Worm (Caenorhabditis elegans) whole organism, L1 larva: Measurements from ENCODE around the gene ZK637.14.

Experiments
- C04F5.9 ChIP-seq: sonication (generic microtip); optimal IDR thresholded peaks from 2 replicates; lab custom pipeline; 2016; ENCODE audit warnings: missing genetic modification characterization, missing compliant biosample characterization
- C16A3.4 ChIP-seq: fragments of 150-350 bp; optimal IDR thresholded peaks from 2 replicates; lab custom pipeline; 2014; ENCODE audit warnings: missing biosample characterization, missing genetic modification characterization
- F16B12.6 ChIP-seq: fragments of 150-350 bp; optimal IDR thresholded peaks from 2 replicates; lab custom pipeline; 2014; ENCODE audit warnings: missing biosample characterization, missing genetic modification characterization
- ceh-88 ChIP-seq: fragments of 200-800 bp; sonication (Bioruptor generic); IDR thresholded peaks from 2 replicates; pipeline ENCODE4 v1.3.6; 2022; ENCODE audit warnings: missing genetic modification characterization, missing compliant biosample characterization
- ceh-90 ChIP-seq: sonication (generic microtip); optimal IDR thresholded peaks from 2 replicates; lab custom pipeline; 2016; ENCODE audit warnings: missing genetic modification characterization, missing compliant biosample characterization
- ces-1 ChIP-seq: fragments of 150-350 bp; optimal IDR thresholded peaks from 2 replicates; lab custom pipeline; 2014; ENCODE audit warnings: missing biosample characterization, missing genetic modification reagents, missing genetic modification characterization
- dpl-1 ChIP-seq, 3 experiments: fragments of 150-350 bp in 2 of 3; sonication (generic microtip) in 1 of 3; optimal IDR thresholded peaks; 2 replicates each; lab custom pipeline; 2014 to 2017; ENCODE audit warnings: missing biosample characterization in 3 of 3, missing genetic modification characterization in 3 of 3, missing genetic modification reagents in 3 of 3
- efl-3 ChIP-seq: fragments of 200-800 bp; sonication (Bioruptor generic); optimal IDR thresholded peaks from 2 replicates; lab custom pipeline; 2018; ENCODE audit warnings: mild to moderate bottlenecking, missing genetic modification characterization, missing compliant biosample characterization
- egl-13 ChIP-seq: sonication (generic microtip); optimal IDR thresholded peaks from 2 replicates; lab custom pipeline; 2016; ENCODE audit warnings: missing genotype, missing genetic modification reagents, missing genetic modification characterization, missing compliant biosample characterization
- egl-27 ChIP-seq, 2 experiments: fragments of 150-350 bp in 1 of 2; sonication (generic microtip); optimal IDR thresholded peaks; 3 replicates each; lab custom pipeline; 2017 to 2018; ENCODE audit warnings: missing biosample characterization in 2 of 2, missing genetic modification characterization in 2 of 2, missing genetic modification reagents in 2 of 2
- elt-2 ChIP-seq: sonication (generic microtip); optimal IDR thresholded peaks from 2 replicates; lab custom pipeline; 2016; ENCODE audit warnings: missing genetic modification characterization, mild to moderate bottlenecking, inconsistent platforms, missing compliant biosample characterization, missing genetic modification reagents
- elt-3 ChIP-seq, 6 experiments: fragments of 150-350 bp in 1 of 6; sonication (generic microtip); optimal IDR thresholded peaks; 2 replicates each; lab custom pipeline; 2017 to 2018; ENCODE audit warnings: missing biosample characterization in 6 of 6, missing genetic modification characterization in 6 of 6, inconsistent platforms in 1 of 6
- fkh-8 ChIP-seq: sonication (generic microtip); optimal IDR thresholded peaks from 2 replicates; lab custom pipeline; 2016; ENCODE audit warnings: mild to moderate bottlenecking, missing genetic modification characterization, missing compliant biosample characterization
- fos-1 ChIP-seq: fragments of 150-350 bp; optimal IDR thresholded peaks from 2 replicates; lab custom pipeline; 2014; ENCODE audit warnings: missing biosample characterization, missing genetic modification characterization
- grh-1 ChIP-seq: fragments of 200-800 bp; sonication (Bioruptor generic); IDR thresholded peaks from 2 replicates; pipeline ENCODE4 v1.3.6; 2022; ENCODE audit warnings: missing genetic modification reagents, missing genetic modification characterization, missing compliant biosample characterization
- hlh-17 ChIP-seq: fragments of 200-800 bp; sonication (Bioruptor generic); optimal IDR thresholded peaks from 2 replicates; lab custom pipeline; 2018; ENCODE audit warnings: missing genetic modification characterization, mild to moderate bottlenecking, missing compliant biosample characterization, moderate library complexity, borderline replicate concordance
- hpl-2 ChIP-seq: fragments of 150-350 bp; optimal IDR thresholded peaks from 2 replicates; lab custom pipeline; 2014; ENCODE audit warnings: missing biosample characterization, missing genetic modification reagents, missing genetic modification characterization
- irx-1 ChIP-seq: sonication (generic microtip); optimal IDR thresholded peaks from 2 replicates; lab custom pipeline; 2016; ENCODE audit warnings: missing genetic modification characterization, missing compliant biosample characterization
- lin-13 ChIP-seq: fragments of 150-350 bp; optimal IDR thresholded peaks from 2 replicates; lab custom pipeline; 2014; ENCODE audit warnings: missing biosample characterization, missing genetic modification reagents, missing genetic modification characterization
- lin-15B ChIP-seq: fragments of 150-350 bp; sonication (generic microtip); optimal IDR thresholded peaks from 3 replicates; lab custom pipeline; 2014; ENCODE audit warnings: missing biosample characterization, missing genetic modification characterization
- lin-35 ChIP-seq, 2 experiments: fragments of 150-350 bp; optimal IDR thresholded peaks; 2 replicates each; lab custom pipeline; 2014; ENCODE audit warnings: missing biosample characterization in 2 of 2, missing genetic modification characterization in 2 of 2, missing genetic modification reagents in 2 of 2
- lsy-2 ChIP-seq, 2 experiments: fragments of 150-350 bp; optimal IDR thresholded peaks; 2 replicates each; lab custom pipeline; 2014; ENCODE audit warnings: missing biosample characterization in 2 of 2, missing genetic modification characterization in 2 of 2
- mab-9 ChIP-seq: fragments of 200-800 bp; sonication (Bioruptor generic); IDR thresholded peaks from 2 replicates; pipeline ENCODE4 v1.3.6; 2022; ENCODE audit warnings: missing genetic modification reagents, missing genetic modification characterization, missing compliant biosample characterization
- nhr-19 ChIP-seq: fragments of 200-800 bp; sonication (Bioruptor generic); conservative IDR thresholded peaks from 2 replicates; pipeline ENCODE4 v1.3.6; 2022; ENCODE audit warnings: missing genetic modification characterization, missing compliant biosample characterization
- nhr-28 ChIP-seq: fragments of 150-350 bp; optimal IDR thresholded peaks from 2 replicates; lab custom pipeline; 2014; ENCODE audit warnings: missing biosample characterization, missing genetic modification characterization
- nhr-47 ChIP-seq: sonication (generic microtip); optimal IDR thresholded peaks from 2 replicates; lab custom pipeline; 2016; ENCODE audit warnings: mild to moderate bottlenecking, missing genetic modification characterization, moderate library complexity, missing compliant biosample characterization
- nhr-71 ChIP-seq: sonication (generic microtip); optimal IDR thresholded peaks from 2 replicates; lab custom pipeline; 2016; ENCODE audit warnings: mild to moderate bottlenecking, missing genetic modification characterization, moderate library complexity, missing compliant biosample characterization
- nhr-76 ChIP-seq: sonication (generic microtip); optimal IDR thresholded peaks from 2 replicates; lab custom pipeline; 2017; ENCODE audit warnings: missing biosample characterization, missing genetic modification characterization
- nhr-77 ChIP-seq: fragments of 150-350 bp; optimal IDR thresholded peaks from 2 replicates; lab custom pipeline; 2014; ENCODE audit warnings: missing biosample characterization, missing genetic modification characterization
- nhr-84 ChIP-seq: sonication (generic microtip); optimal IDR thresholded peaks from 2 replicates; lab custom pipeline; 2017; ENCODE audit warnings: missing biosample characterization, missing genetic modification characterization
- nhr-90 ChIP-seq: sonication (generic microtip); optimal IDR thresholded peaks from 2 replicates; lab custom pipeline; 2016; ENCODE audit warnings: mild to moderate bottlenecking, missing genetic modification characterization, missing compliant biosample characterization; ENCODE audit not compliant: poor library complexity
- pag-3 ChIP-seq: sonication (generic microtip); optimal IDR thresholded peaks from 2 replicates; lab custom pipeline; 2017; ENCODE audit warnings: missing genetic modification characterization, mild to moderate bottlenecking, missing compliant biosample characterization, antibody characterized with exemption, borderline replicate concordance; ENCODE audit not compliant: insufficient read depth
- pqm-1 ChIP-seq: sonication (generic microtip); optimal IDR thresholded peaks from 3 replicates; lab custom pipeline; 2017; ENCODE audit warnings: missing biosample characterization, missing genetic modification characterization
- rnt-1 ChIP-seq: sonication (generic microtip); optimal IDR thresholded peaks from 2 replicates; lab custom pipeline; 2016; ENCODE audit warnings: mild to moderate bottlenecking, missing genetic modification characterization, moderate library complexity, missing compliant biosample characterization
- snu-23 ChIP-seq: sonication (generic microtip); optimal IDR thresholded peaks from 2 replicates; lab custom pipeline; 2016; ENCODE audit warnings: missing genetic modification characterization, missing compliant biosample characterization
- sox-4 ChIP-seq: sonication (generic microtip); optimal IDR thresholded peaks from 2 replicates; lab custom pipeline; 2016; ENCODE audit warnings: missing genetic modification characterization, missing compliant biosample characterization
- sptf-1 ChIP-seq: fragments of 150-350 bp; optimal IDR thresholded peaks from 2 replicates; lab custom pipeline; 2014; ENCODE audit warnings: missing biosample characterization, missing genetic modification characterization
- tbx-2 ChIP-seq: sonication (generic microtip); optimal IDR thresholded peaks from 2 replicates; lab custom pipeline; 2016; ENCODE audit warnings: missing genetic modification characterization, missing compliant biosample characterization
- unc-62 ChIP-seq: fragments of 150-350 bp; optimal IDR thresholded peaks from 2 replicates; lab custom pipeline; 2014; ENCODE audit warnings: missing biosample characterization, missing genetic modification reagents, missing genetic modification characterization
- unc-86 ChIP-seq: sonication (generic microtip); optimal IDR thresholded peaks from 2 replicates; lab custom pipeline; 2016; ENCODE audit warnings: missing genetic modification characterization, missing compliant biosample characterization
- unc-98 ChIP-seq: fragments of 200-800 bp; sonication (Bioruptor generic); IDR thresholded peaks from 2 replicates; pipeline ENCODE4 v1.3.6; 2022; ENCODE audit warnings: missing genetic modification characterization, missing compliant biosample characterization
- vab-15 ChIP-seq: sonication (generic microtip); optimal IDR thresholded peaks from 2 replicates; lab custom pipeline; 2017; ENCODE audit warnings: missing genotype, mild to moderate bottlenecking, missing genetic modification characterization, missing compliant biosample characterization
- xbp-1 ChIP-seq: sonication (generic microtip); optimal IDR thresholded peaks from 2 replicates; lab custom pipeline; 2016; ENCODE audit warnings: missing genetic modification characterization, missing compliant biosample characterization
- ztf-11 ChIP-seq, 2 experiments: sonication (generic microtip); optimal IDR thresholded peaks; 2 replicates each; lab custom pipeline; 2016 to 2017; ENCODE audit warnings: missing genetic modification characterization in 2 of 2, missing biosample characterization in 1 of 2, missing compliant biosample characterization in 1 of 2
- ztf-4 ChIP-seq: fragments of 150-350 bp; optimal IDR thresholded peaks from 2 replicates; lab custom pipeline; 2014; ENCODE audit warnings: missing biosample characterization, missing genetic modification characterization

ZK637.14 gene

ce11 chrIII:8847722-8848121 lies 41.2 kb downstream of the ZK637.14 start (continued):
- TF ChIP-seq nhr-19 (peak; percentile 35; the same call in 1 of the 2 replicates), efl-3 (GFP tag; lab: Kevin White, UChicago) (no peak), ceh-90 (tag; lab: Kevin White, UChicago) (no peak), mab-9 (GFP tag; lab: Robert Waterston, UW) (no peak), rnt-1 (tag; lab: Kevin White, UChicago) (peak; percentile 70), C16A3.4 (tag; lab: Kevin White, UChicago) (peak; percentile 66), vab-15 (tag; lab: Kevin White, UChicago) (peak; percentile 0), unc-86 (tag; lab: Kevin White, UChicago) (peak; percentile 4), snu-23 (GFP tag; lab: Kevin White, UChicago) (peak; percentile 62), ces-1 (no peak), fos-1 (tag; lab: Kevin White, UChicago) (no peak), unc-98 (no peak), egl-27 (tag; optimal IDR thresholded peaks at IDR 0.05; lab: Kevin White, UChicago) (no peak), sptf-1 (tag; lab: Kevin White, UChicago) (no peak), F16B12.6 (tag; lab: Kevin White, UChicago) (peak; percentile 18), sox-4 (tag; lab: Kevin White, UChicago) (no peak), nhr-47 (tag; lab: Kevin White, UChicago) (peak; percentile 63), grh-1 (no peak), pag-3 (tag; lab: Kevin White, UChicago) (no peak), lin-15B (peak; percentile 63), nhr-90 (peak; percentile 52), lsy-2 (tag; optimal IDR thresholded peaks at IDR 0.05; lab: Kevin White, UChicago) (peak; percentile 66 to 74), C04F5.9 (tag; lab: Kevin White, UChicago) (peak; percentile 26), nhr-84 (tag; lab: Kevin White, UChicago) (no peak), tbx-2 (tag; lab: Kevin White, UChicago) (peak; percentile 28), hlh-17 (no peak), nhr-28 (no peak), hpl-2 (GFP tag; lab: Kevin White, UChicago) (no peak), egl-13 (tag; lab: Kevin White, UChicago) (peak; percentile 29), elt-3 (tag; optimal IDR thresholded peaks at IDR 0.05; lab: Kevin White, UChicago) (peak in 1 of 6 experiments; percentile 45), elt-2 (tag; lab: Kevin White, UChicago) (no peak), unc-62 (no peak), dpl-1 (GFP tag; optimal IDR thresholded peaks at IDR 0.05; lab: Kevin White, UChicago) (peak; percentile 67 to 80 (median 72)), ceh-88 (GFP tag; lab: Robert Waterston, UW) (no peak), lin-13 (GFP tag; lab: Kevin White, UChicago) (no peak), ztf-4 (tag; lab: Kevin White, UChicago) (no peak), pqm-1 (tag; lab: Kevin White, UChicago) (no peak), xbp-1 (peak; percentile 48), nhr-71 (tag; lab: Kevin White, UChicago) (peak; percentile 70), nhr-76 (no peak), irx-1 (peak; percentile 23), fkh-8 (tag; lab: Kevin White, UChicago) (peak; percentile 1), ztf-11 (tag; optimal IDR thresholded peaks at IDR 0.05; lab: Kevin White, UChicago) (no peak), nhr-77 (tag; lab: Kevin White, UChicago) (no peak), lin-35 (GFP tag; optimal IDR thresholded peaks at IDR 0.05; lab: Kevin White, UChicago) (peak; percentile 66 to 79)
- TF ChIP-seq, all 84 proteins: peak for 33
